Worm (Caenorhabditis elegans) whole organism, young adult: ENCODE results near the gene F11D11.21.

Experiments used
- F33H1.4 ChIP-seq: fragments of 200-800 bp; sonication (Bioruptor generic); IDR thresholded peaks from 2 replicates; pipeline ENCODE4 v1.3.6; 2022; ENCODE audit warnings: missing genetic modification reagents, missing genetic modification characterization, missing compliant biosample characterization
- F37B4.10 ChIP-seq: fragments of 200-800 bp; sonication (Bioruptor generic); IDR thresholded peaks from 2 replicates; pipeline ENCODE4 v1.3.6; 2022; ENCODE audit warnings: missing genetic modification characterization, missing compliant biosample characterization
- F57C9.4 ChIP-seq: sonication (generic microtip); optimal IDR thresholded peaks from 2 replicates; lab custom pipeline; 2017; ENCODE audit warnings: mild to moderate bottlenecking, missing genetic modification characterization, missing compliant biosample characterization
- K12H6.12 ChIP-seq: fragments of 200-800 bp; sonication (Bioruptor generic); optimal IDR thresholded peaks from 2 replicates; lab custom pipeline; 2018; ENCODE audit warnings: mild to moderate bottlenecking, missing genetic modification characterization, missing compliant biosample characterization
- T26A5.8 ChIP-seq: sonication (generic microtip); optimal IDR thresholded peaks from 2 replicates; lab custom pipeline; 2016; ENCODE audit warnings: missing genetic modification characterization, missing compliant biosample characterization
- Y67H2A.10 ChIP-seq: fragments of 200-800 bp; sonication (Bioruptor generic); conservative IDR thresholded peaks from 2 replicates; pipeline ENCODE4 v1.3.6; 2022; ENCODE audit warnings: missing genetic modification reagents, missing genetic modification characterization, missing compliant biosample characterization
- aptf-2 ChIP-seq: fragments of 200-800 bp; sonication (Bioruptor generic); conservative IDR thresholded peaks from 2 replicates; pipeline ENCODE4 v1.3.6; 2022; ENCODE audit warnings: missing genetic modification reagents, missing genetic modification characterization, missing compliant biosample characterization
- aptf-3 ChIP-seq: fragments of 200-800 bp; sonication (Bioruptor generic); IDR thresholded peaks from 2 replicates; pipeline ENCODE4 v1.3.6; 2022; ENCODE audit warnings: missing genetic modification characterization, missing compliant biosample characterization
- attf-5 ChIP-seq: fragments of 200-800 bp; sonication (Bioruptor generic); optimal IDR thresholded peaks from 2 replicates; lab custom pipeline; 2018; ENCODE audit warnings: mild to moderate bottlenecking, missing genetic modification characterization, missing compliant biosample characterization
- attf-6 ChIP-seq: fragments of 200-800 bp; sonication (Bioruptor generic); IDR thresholded peaks from 2 replicates; pipeline ENCODE4 v1.3.6; 2022; ENCODE audit warnings: missing genetic modification reagents, missing genetic modification characterization, missing compliant biosample characterization
- bed-1 ChIP-seq: fragments of 200-800 bp; sonication (Bioruptor generic); IDR thresholded peaks from 2 replicates; pipeline ENCODE4 v1.3.6; 2022; ENCODE audit warnings: missing genetic modification reagents, missing genetic modification characterization, missing compliant biosample characterization
- ccch-3 ChIP-seq: fragments of 200-800 bp; sonication (Bioruptor generic); optimal IDR thresholded peaks from 2 replicates; lab custom pipeline; 2018; ENCODE audit warnings: mild to moderate bottlenecking, missing genetic modification characterization, missing compliant biosample characterization
- cebp-1 ChIP-seq, 2 experiments: fragments of 200-800 bp in 1 of 2; sonication (Bioruptor generic) in 1 of 2; sonication (generic microtip) in 1 of 2; IDR thresholded peaks in 1 of 2; optimal IDR thresholded peaks in 1 of 2; 2 replicates each; pipeline versions ENCODE4 v1.3.6 to Lab custom; 2017 to 2022; ENCODE audit warnings: missing compliant biosample characterization in 2 of 2, missing genetic modification characterization in 2 of 2, mild to moderate bottlenecking in 1 of 2, missing genetic modification reagents in 1 of 2, moderate library complexity in 1 of 2
- ceh-100 ChIP-seq: fragments of 200-800 bp; sonication (Bioruptor generic); IDR thresholded peaks from 2 replicates; pipeline ENCODE4 v1.3.6; 2022; ENCODE audit warnings: missing genetic modification reagents, missing genetic modification characterization, missing compliant biosample characterization
- ceh-58 ChIP-seq: fragments of 200-800 bp; sonication (Bioruptor generic); IDR thresholded peaks from 2 replicates; pipeline ENCODE4 v1.3.6; 2022; ENCODE audit warnings: missing genetic modification characterization, missing compliant biosample characterization
- ceh-91 ChIP-seq: fragments of 200-800 bp; sonication (Bioruptor generic); IDR thresholded peaks from 2 replicates; pipeline ENCODE4 v1.3.6; 2022; ENCODE audit warnings: missing genetic modification reagents, missing genetic modification characterization, missing compliant biosample characterization
- ekl-4 ChIP-seq: fragments of 200-800 bp; sonication (Bioruptor generic); IDR thresholded peaks from 2 replicates; pipeline ENCODE4 v1.3.6; 2022; ENCODE audit warnings: missing genetic modification reagents, missing genetic modification characterization, missing compliant biosample characterization
- hlh-26 ChIP-seq: fragments of 200-800 bp; sonication (Bioruptor generic); conservative IDR thresholded peaks from 2 replicates; pipeline ENCODE4 v1.3.6; 2022; ENCODE audit warnings: missing genetic modification reagents, missing genetic modification characterization, missing compliant biosample characterization
- hmg-1.2 ChIP-seq: fragments of 200-800 bp; sonication (Bioruptor generic); IDR thresholded peaks from 2 replicates; pipeline ENCODE4 v1.3.6; 2022; ENCODE audit warnings: missing genetic modification reagents, missing genetic modification characterization, missing compliant biosample characterization
- hmg-20 ChIP-seq: fragments of 200-800 bp; sonication (Bioruptor generic); IDR thresholded peaks from 2 replicates; pipeline ENCODE4 v1.3.6; 2022; ENCODE audit warnings: missing genetic modification reagents, missing genetic modification characterization, missing compliant biosample characterization
- hsf-1 ChIP-seq: fragments of 200-800 bp; sonication (Bioruptor generic); IDR thresholded peaks from 2 replicates; pipeline ENCODE4 v1.3.6; 2022; ENCODE audit warnings: missing genetic modification reagents, missing genetic modification characterization, missing compliant biosample characterization
- lag-1 ChIP-seq: fragments of 200-800 bp; sonication (Bioruptor generic); IDR thresholded peaks from 2 replicates; pipeline ENCODE4 v1.3.6; 2022; ENCODE audit warnings: missing genetic modification reagents, missing genetic modification characterization, missing compliant biosample characterization
- lin-26 ChIP-seq: fragments of 200-800 bp; sonication (Bioruptor generic); IDR thresholded peaks from 2 replicates; pipeline ENCODE4 v1.3.6; 2022; ENCODE audit warnings: missing genetic modification reagents, missing genetic modification characterization, missing compliant biosample characterization
- lin-35 ChIP-seq, 3 experiments: fragments of 150-350 bp in 2 of 3; sonication (generic microtip) in 1 of 3; optimal IDR thresholded peaks; 2 replicates each; lab custom pipeline; 2014 to 2018; ENCODE audit warnings: missing biosample characterization in 3 of 3, missing genetic modification characterization in 3 of 3, missing genetic modification reagents in 3 of 3
- madf-6 ChIP-seq: fragments of 200-800 bp; sonication (Bioruptor generic); IDR thresholded peaks from 2 replicates; pipeline ENCODE4 v1.3.6; 2022; ENCODE audit warnings: missing genetic modification reagents, missing genetic modification characterization, missing compliant biosample characterization
- mcd-1 ChIP-seq: fragments of 200-800 bp; sonication (Bioruptor generic); IDR thresholded peaks from 2 replicates; pipeline ENCODE4 v1.3.6; 2022; ENCODE audit warnings: missing genetic modification reagents, missing genetic modification characterization, missing compliant biosample characterization
- mel-28 ChIP-seq: sonication (generic microtip); optimal IDR thresholded peaks from 2 replicates; lab custom pipeline; 2016; ENCODE audit warnings: borderline replicate concordance, mild to moderate bottlenecking, missing genetic modification characterization, missing compliant biosample characterization
- mxl-1 ChIP-seq: sonication (generic microtip); optimal IDR thresholded peaks from 2 replicates; lab custom pipeline; 2016; ENCODE audit warnings: missing genetic modification characterization, missing compliant biosample characterization
- nfya-1 ChIP-seq: sonication (generic microtip); optimal IDR thresholded peaks from 2 replicates; lab custom pipeline; 2017; ENCODE audit warnings: antibody characterized with exemption, missing compliant biosample characterization, missing genetic modification characterization, borderline replicate concordance; ENCODE audit not compliant: insufficient read depth
- nfya-2 ChIP-seq: fragments of 200-800 bp; sonication (Bioruptor generic); IDR thresholded peaks from 2 replicates; pipeline ENCODE4 v1.3.6; 2022; ENCODE audit warnings: missing genetic modification reagents, missing genetic modification characterization, missing compliant biosample characterization
- nhr-120 ChIP-seq: fragments of 200-800 bp; sonication (Bioruptor generic); IDR thresholded peaks from 2 replicates; pipeline ENCODE4 v1.3.6; 2022; ENCODE audit warnings: missing genetic modification characterization, missing compliant biosample characterization
- nhr-80 ChIP-seq: sonication (generic microtip); optimal IDR thresholded peaks from 2 replicates; lab custom pipeline; 2016; ENCODE audit warnings: missing genetic modification characterization, missing compliant biosample characterization
- nhr-90 ChIP-seq: sonication (generic microtip); optimal IDR thresholded peaks from 2 replicates; lab custom pipeline; 2016; ENCODE audit warnings: missing genotype, mild to moderate bottlenecking, missing genetic modification characterization, missing compliant biosample characterization
- pha-4 ChIP-seq: fragments of 150-350 bp; sonication (generic microtip); optimal IDR thresholded peaks from 2 replicates; lab custom pipeline; 2014; ENCODE audit warnings: missing biosample characterization, missing genetic modification reagents, missing genetic modification characterization
- rec-8 ChIP-seq, 2 experiments: sonication (generic microtip); optimal IDR thresholded peaks; 2 replicates each; lab custom pipeline; 2016; ENCODE audit warnings: mild to moderate bottlenecking in 2 of 2, missing genetic modification characterization in 2 of 2, missing genetic modification reagents in 2 of 2, missing genotype in 2 of 2, missing biosample characterization in 1 of 2, missing compliant biosample characterization in 1 of 2, moderate library complexity in 1 of 2
- sea-2 ChIP-seq: fragments of 200-800 bp; sonication (Bioruptor generic); IDR thresholded peaks from 2 replicates; pipeline ENCODE4 v1.3.6; 2022; ENCODE audit warnings: missing genetic modification characterization, missing compliant biosample characterization
- snpc-1.1 ChIP-seq: sonication (generic microtip); optimal IDR thresholded peaks from 2 replicates; lab custom pipeline; 2017; ENCODE audit warnings: missing genetic modification characterization, mild to moderate bottlenecking, missing compliant biosample characterization, antibody characterized with exemption, moderate library complexity, missing genotype, missing genetic modification reagents; ENCODE audit not compliant: insufficient read depth
- somi-1 ChIP-seq: fragments of 200-800 bp; sonication (Bioruptor generic); optimal IDR thresholded peaks from 2 replicates; lab custom pipeline; 2018; ENCODE audit warnings: mild to moderate bottlenecking, missing genetic modification characterization, missing compliant biosample characterization
- tlf-1 ChIP-seq: fragments of 200-800 bp; sonication (Bioruptor generic); optimal IDR thresholded peaks from 2 replicates; lab custom pipeline; 2018; ENCODE audit warnings: mild to moderate bottlenecking, missing genetic modification characterization, missing compliant biosample characterization
- unc-130 ChIP-seq: sonication (generic microtip); optimal IDR thresholded peaks from 2 replicates; lab custom pipeline; 2016; ENCODE audit warnings: missing genetic modification reagents, missing genetic modification characterization, missing compliant biosample characterization
- ztf-26 ChIP-seq: sonication (generic microtip); optimal IDR thresholded peaks from 2 replicates; lab custom pipeline; 2017; ENCODE audit warnings: missing genetic modification characterization, missing compliant biosample characterization
- ztf-3 ChIP-seq: fragments of 200-800 bp; sonication (Bioruptor generic); optimal IDR thresholded peaks from 2 replicates; lab custom pipeline; 2018; ENCODE audit warnings: mild to moderate bottlenecking, missing genetic modification characterization, missing compliant biosample characterization
- ztf-6 ChIP-seq: fragments of 200-800 bp; sonication (Bioruptor generic); IDR thresholded peaks from 2 replicates; pipeline ENCODE4 v1.3.6; 2022; ENCODE audit warnings: missing genetic modification reagents, missing genetic modification characterization, missing compliant biosample characterization

F11D11.21 gene

ce11 chrV:18706063-18706620 lies 44.2 kb downstream of the F11D11.21 start, which contains the start of gene Y17D7C.1:
Gene Y17D7C.1, plus strand, starts transcription at chrV:18706570.
- TF ChIP-seq hmg-1.2 (no peak), cebp-1 (GFP tag; IDR thresholded peaks at IDR 0.05; lab: Robert Waterston, UW) (no peak), cebp-1 (tag; optimal IDR thresholded peaks at IDR 0.05; lab: Kevin White, UChicago) (no peak), bed-1 (GFP tag; lab: Robert Waterston, UW) (no peak), ccch-3 (GFP tag; lab: Kevin White, UChicago) (no peak)

DNA sequence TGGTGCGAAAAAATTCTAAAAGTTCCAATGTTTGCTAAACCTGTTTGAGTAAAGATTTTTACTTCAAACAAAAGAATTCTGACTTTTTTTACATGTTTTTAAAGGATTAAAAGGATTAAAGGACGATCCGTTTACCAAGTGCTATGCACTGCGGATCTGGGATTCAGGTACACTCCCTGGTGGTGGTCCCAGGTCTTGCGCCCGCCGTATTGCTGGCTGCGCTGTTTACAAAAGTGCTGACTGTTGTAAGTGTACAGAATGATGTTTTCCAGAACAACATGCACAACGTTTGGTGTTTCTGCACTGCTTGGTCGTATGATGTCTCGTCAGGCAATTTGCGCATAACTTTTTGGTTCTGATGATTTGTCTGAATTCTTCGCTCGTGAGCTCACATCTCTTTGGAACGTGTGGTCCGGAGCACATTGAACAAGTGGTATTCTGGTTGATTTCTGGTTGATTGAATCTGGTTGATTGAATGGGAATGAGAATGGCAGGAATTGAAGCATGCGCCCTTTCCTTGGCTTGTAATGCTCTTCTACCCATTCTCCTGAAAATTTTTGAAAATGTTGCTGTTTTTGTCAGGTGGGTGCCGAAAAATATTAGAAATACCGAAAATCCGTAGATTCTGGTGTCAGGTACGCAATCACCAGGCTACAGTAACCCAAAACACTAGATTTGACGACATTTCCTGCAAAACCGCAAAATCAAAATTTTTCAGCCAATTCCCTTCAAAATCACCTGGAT lies 44.9 kb downstream of the F11D11.21 start:
- TF ChIP-seq mel-28 (no peak), Y67H2A.10 (GFP tag; lab: Robert Waterston, UW) (no peak), rec-8 (tag; optimal IDR thresholded peaks at IDR 0.05; lab: Kevin White, UChicago) (no peak), snpc-1.1 (tag; lab: Kevin White, UChicago) (no peak), hmg-20 (GFP tag; lab: Robert Waterston, UW) (no peak), nhr-80 (tag; lab: Kevin White, UChicago) (no peak), hlh-26 (no peak), T26A5.8 (tag; lab: Kevin White, UChicago) (no peak), attf-5 (GFP tag; lab: Kevin White, UChicago) (no peak), ceh-91 (no peak), mxl-1 (tag; lab: Kevin White, UChicago) (no peak), ztf-26 (tag; lab: Kevin White, UChicago) (no peak), bed-1 (GFP tag; lab: Robert Waterston, UW) (0 out of 2 replicates have a peak, but pooled peaks have one; percentile 37), ztf-3 (GFP tag; lab: Kevin White, UChicago) (no peak), unc-130 (no peak), hsf-1 (GFP tag; lab: Robert Waterston, UW) (no peak), F57C9.4 (tag; lab: Kevin White, UChicago) (no peak), madf-6 (GFP tag; lab: Robert Waterston, UW) (no peak), F37B4.10 (GFP tag; lab: Robert Waterston, UW) (no peak), mcd-1 (GFP tag; lab: Robert Waterston, UW) (0 out of 2 replicates have a peak, but pooled peaks have one; percentile 35), somi-1 (GFP tag; lab: Kevin White, UChicago) (peak; percentile 20), lin-26 (no peak), nhr-90 (tag; lab: Kevin White, UChicago) (no peak), lag-1 (GFP tag; lab: Robert Waterston, UW) (0 out of 2 replicates have a peak, but pooled peaks have one; percentile 39), K12H6.12 (tag; lab: Kevin White, UChicago) (no peak), nfya-1 (tag; lab: Kevin White, UChicago) (peak; percentile 66), cebp-1 (GFP tag; IDR thresholded peaks at IDR 0.05; lab: Robert Waterston, UW) (no peak), cebp-1 (tag; optimal IDR thresholded peaks at IDR 0.05; lab: Kevin White, UChicago) (no peak), F33H1.4 (GFP tag; lab: Robert Waterston, UW) (no peak), sea-2 (GFP tag; lab: Robert Waterston, UW) (no peak), aptf-2 (GFP tag; lab: Robert Waterston, UW) (no peak), nfya-2 (GFP tag; lab: Robert Waterston, UW) (no peak), tlf-1 (GFP tag; lab: Kevin White, UChicago) (no peak), attf-6 (GFP tag; lab: Robert Waterston, UW) (no peak), ccch-3 (GFP tag; lab: Kevin White, UChicago) (no peak), nhr-120 (GFP tag; lab: Robert Waterston, UW) (0 out of 2 replicates have a peak, but pooled peaks have one; percentile 65), aptf-3 (GFP tag; lab: Robert Waterston, UW) (peak; percentile 56; the same call in 1 of the 2 replicates), ceh-100 (GFP tag; lab: Robert Waterston, UW) (no peak), ekl-4 (GFP tag; lab: Robert Waterston, UW) (no peak), ztf-6 (GFP tag; lab: Robert Waterston, UW) (no peak), pha-4 (tag; lab: Kevin White, UChicago) (no peak), lin-35 (GFP tag; optimal IDR thresholded peaks at IDR 0.05; lab: Kevin White, UChicago) (no peak), ceh-58 (GFP tag; lab: Robert Waterston, UW) (peak; percentile 88)
